Worm (Caenorhabditis elegans) whole organism, late embryonic: ENCODE results near the gene T08G2.2.

Experiments used
- ceh-48 ChIP-seq: sonication (generic microtip); optimal IDR thresholded peaks from 2 replicates; lab custom pipeline; 2016; ENCODE audit warnings: missing genetic modification characterization, inconsistent platforms, missing compliant biosample characterization
- pha-2 ChIP-seq: sonication (generic microtip); optimal IDR thresholded peaks from 2 replicates; lab custom pipeline; 2017; ENCODE audit warnings: mild to moderate bottlenecking, missing genetic modification characterization, missing compliant biosample characterization

- TF ChIP-seq pha-2 (no peak), ceh-48 (tag; lab: Kevin White, UChicago) (no peak)
Observed at ce11 chrX:17209265-17209664, at the start of gene T08G2.2.
